Worm (Caenorhabditis elegans): ENCODE results near the gene dbt-1.

Gene dbt-1

ce11 chrII:7892761-7893272 lies 52.2 kb downstream of the dbt-1 start, which contains the start of gene ptc-1 (continued):
- TF ChIP-seq F39B2.1 (GFP tag; IDR thresholded peaks at IDR 0.05) (no peak), let-607 (tag; optimal IDR thresholded peaks at IDR 0.05) (no peak), Y95B8A.8 (GFP tag; IDR thresholded peaks at IDR 0.05) (no peak), tbp1 (GFP tag; optimal IDR thresholded peaks at IDR 0.05) (no peak), bed-1 (GFP tag; IDR thresholded peaks at IDR 0.05) (no peak), die-1 (tag; optimal IDR thresholded peaks at IDR 0.05) (no peak), ets-4 (GFP tag; optimal IDR thresholded peaks at IDR 0.05) (no peak), rec-8 (tag; optimal IDR thresholded peaks at IDR 0.05) (no peak), ceh-100 (GFP tag; IDR thresholded peaks at IDR 0.05) (no peak), T26A5.8 (tag; optimal IDR thresholded peaks at IDR 0.05) (no peak), F37B4.10 (GFP tag; IDR thresholded peaks at IDR 0.05) (no peak), ceh-40 (GFP tag; IDR thresholded peaks at IDR 0.05) (no peak), zfh-2 (GFP tag; conservative IDR thresholded peaks at IDR 0.05) (no peak), cebp-2 (GFP tag; IDR thresholded peaks at IDR 0.05) (no peak), Y53F4B.3 (GFP tag; IDR thresholded peaks at IDR 0.05) (no peak), B0336.3 (GFP tag; IDR thresholded peaks at IDR 0.05) (no peak), ccch-3 (GFP tag; optimal IDR thresholded peaks at IDR 0.05) (no peak), repo-1 (tag; optimal IDR thresholded peaks at IDR 0.05) (no peak), Y53G8AR.9 (GFP tag; conservative IDR thresholded peaks at IDR 0.05) (no peak), aptf-3 (GFP tag; IDR thresholded peaks at IDR 0.05) (no peak), sea-2 (GFP tag; IDR thresholded peaks at IDR 0.05) (no peak), madf-8 (GFP tag; conservative IDR thresholded peaks at IDR 0.05) (peak; percentile 62), ceh-91 (GFP tag; IDR thresholded peaks at IDR 0.05) (peak; percentile 60), D2030.7 (GFP tag; IDR thresholded peaks at IDR 0.05) (peak; percentile 50), F57A8.1 (GFP tag; optimal IDR thresholded peaks at IDR 0.05) (no peak), B0261.1 (tag; optimal IDR thresholded peaks at IDR 0.05) (no peak), pbrm-1 (GFP tag; IDR thresholded peaks at IDR 0.05) (no peak), hmg-1.2 (GFP tag; IDR thresholded peaks at IDR 0.05) (peak; percentile 41; the same call in 1 of the 2 replicates), snpc-1.3 (tag; optimal IDR thresholded peaks at IDR 0.05; ENCODE audit: insufficient read depth) (no peak), madf-10 (tag; optimal IDR thresholded peaks at IDR 0.05) (no peak), C06A6.2 (GFP tag; conservative IDR thresholded peaks at IDR 0.05) (no peak), Y56A3A.18 (GFP tag; IDR thresholded peaks at IDR 0.05) (no peak), bed-2 (GFP tag; IDR thresholded peaks at IDR 0.05) (no peak), nfya-1 (tag; optimal IDR thresholded peaks at IDR 0.05; ENCODE audit: borderline replicate concordance, insufficient read depth) (no peak), unc-130 (GFP tag; optimal IDR thresholded peaks at IDR 0.05) (peak; percentile 17), hlh-26 (GFP tag; conservative IDR thresholded peaks at IDR 0.05) (no peak), attf-6 (GFP tag; IDR thresholded peaks at IDR 0.05) (no peak), hmg-20 (GFP tag; IDR thresholded peaks at IDR 0.05) (no peak), nfya-2 (GFP tag; IDR thresholded peaks at IDR 0.05) (no peak), Y79H2A.3 (GFP tag; conservative IDR thresholded peaks at IDR 0.05) (no peak), K11D2.4 (GFP tag; IDR thresholded peaks at IDR 0.05) (no peak), lag-1 (GFP tag; IDR thresholded peaks at IDR 0.05) (no peak), mes-4 (tag; optimal IDR thresholded peaks at IDR 0.05) (no peak), lin-54 (GFP tag; optimal IDR thresholded peaks at IDR 0.05) (peak; percentile 49), ama-1 (optimal IDR thresholded peaks at IDR 0.05) (no peak), ama-1 (GFP tag; optimal IDR thresholded peaks at IDR 0.05) (no peak), nhr-120 (GFP tag; IDR thresholded peaks at IDR 0.05) (no peak), tlf-1 (GFP tag; optimal IDR thresholded peaks at IDR 0.05) (peak; percentile 9), snpc-1.1 (tag; optimal IDR thresholded peaks at IDR 0.05; ENCODE audit: insufficient read depth) (peak; percentile 55)
